Fruit fly (Drosophila melanogaster): ENCODE results near the gene CG13293.

CG13293 gene

dm6 chr3L:6059062-6059708 lies 23.5 kb upstream of the CG13293 start, which contains the start of gene CG6592 (continued):
- TF ChIP-seq phol (tag; optimal IDR thresholded peaks at IDR 0.05) (peak; percentile 62), CG2202 (tag; optimal IDR thresholded peaks at IDR 0.05) (peak; percentile 16), CG8281 (tag; optimal IDR thresholded peaks at IDR 0.05) (no peak), org-1 (GFP tag; optimal IDR thresholded peaks at IDR 0.05) (peak; percentile 32), Elba2 (GFP tag; optimal IDR thresholded peaks at IDR 0.05) (peak; percentile 65), sr (GFP tag; IDR thresholded peaks at IDR 0.05) (no peak), Taf1 (GFP tag; IDR thresholded peaks at IDR 0.05) (no peak), Atf6 (GFP tag; IDR thresholded peaks at IDR 0.05) (no peak), CG4854 (GFP tag; optimal IDR thresholded peaks at IDR 0.05) (no peak), ato (GFP tag; IDR thresholded peaks at IDR 0.05; ENCODE audit: partially characterized antibody) (no peak), MESR4 (GFP tag; optimal IDR thresholded peaks at IDR 0.05) (no peak), CG12104 (GFP tag; optimal IDR thresholded peaks at IDR 0.05) (no peak), jing (GFP tag; optimal IDR thresholded peaks at IDR 0.05) (peak; percentile 5), Opbp (GFP tag; IDR thresholded peaks at IDR 0.05; ENCODE audit: partially characterized antibody) (peak; percentile 36; the same call in 1 of the 3 replicates), ind (GFP tag; optimal IDR thresholded peaks at IDR 0.05) (no peak), tio (GFP tag; optimal IDR thresholded peaks at IDR 0.05) (no peak), Sry-δ (GFP tag; optimal IDR thresholded peaks at IDR 0.05) (no peak), CG4617 (GFP tag; optimal IDR thresholded peaks at IDR 0.05; ENCODE audit: borderline replicate concordance) (peak; percentile 36), Rx (GFP tag; IDR thresholded peaks at IDR 0.05) (peak; percentile 36; the same call in 1 of the 2 replicates), CG6689 (GFP tag; IDR thresholded peaks at IDR 0.05) (0 out of 2 replicates have a peak, but pooled peaks have one; percentile 8), CG16815 (GFP tag; optimal IDR thresholded peaks at IDR 0.05) (peak; percentile 79), CG14050 (GFP tag; IDR thresholded peaks at IDR 0.05) (no peak), CG2875 (GFP tag; optimal IDR thresholded peaks at IDR 0.05) (peak; percentile 19), CG8765 (GFP tag; IDR thresholded peaks at IDR 0.05) (peak; percentile 62; the same call in 1 of the 2 replicates), jigr1 (GFP tag; IDR thresholded peaks at IDR 0.05) (no peak), mam (GFP tag; optimal IDR thresholded peaks at IDR 0.05) (peak; percentile 4), CG18599 (GFP tag; optimal IDR thresholded peaks at IDR 0.05) (no peak), gcm2 (GFP tag; optimal IDR thresholded peaks at IDR 0.05) (no peak), chif (GFP tag; optimal IDR thresholded peaks at IDR 0.05) (peak; percentile 36 to 77), kni (GFP tag; optimal IDR thresholded peaks at IDR 0.05) (no peak), CG9797 (GFP tag; optimal IDR thresholded peaks at IDR 0.05) (no peak), D (optimal IDR thresholded peaks at IDR 0.05) (no peak), D (GFP tag; optimal IDR thresholded peaks at IDR 0.05) (no peak), CG14667 (GFP tag; IDR thresholded peaks at IDR 0.05) (no peak), slp2 (GFP tag; optimal IDR thresholded peaks at IDR 0.05) (peak; percentile 4), CG13624 (GFP tag; optimal IDR thresholded peaks at IDR 0.05) (peak; percentile 19), CG5245 (GFP tag; optimal IDR thresholded peaks at IDR 0.05) (no peak), Ets97D (GFP tag; optimal IDR thresholded peaks at IDR 0.05) (peak; percentile 98), Optix (GFP tag; IDR thresholded peaks at IDR 0.05) (0 out of 3 replicates have a peak, but pooled peaks have one; percentile 28), CG17802 (tag; optimal IDR thresholded peaks at IDR 0.05) (peak; percentile 23), CkIIα-i1 (GFP tag; IDR thresholded peaks at IDR 0.05) (no peak), lmd (GFP tag; IDR thresholded peaks at IDR 0.05) (no peak; the same call in 1 of the 2 replicates), NC2α (GFP tag; optimal IDR thresholded peaks at IDR 0.05) (peak; percentile 28), MBD-R2 (GFP tag; IDR thresholded peaks at IDR 0.05) (no peak), abd-A (tag; optimal IDR thresholded peaks at IDR 0.05) (no peak), chn (GFP tag; optimal IDR thresholded peaks at IDR 0.05) (peak; percentile 33), CG12942 (GFP tag; optimal IDR thresholded peaks at IDR 0.05) (peak; percentile 14), CG6272 (GFP tag; IDR thresholded peaks at IDR 0.05) (0 out of 2 replicates have a peak, but pooled peaks have one; percentile 6), CG10366 (GFP tag; IDR thresholded peaks at IDR 0.05) (peak; percentile 36; the same call in 1 of the 2 replicates), CG17912 (GFP tag; optimal IDR thresholded peaks at IDR 0.05) (no peak)
